Fruit fly (Drosophila melanogaster) whole organism, wandering third instar larva: ENCODE results near the gene side-III.

Experiments used
- CG32264 ChIP-seq: fragments of 200-800 bp; sonication (Bioruptor generic); optimal IDR thresholded peaks from 2 replicates; lab custom pipeline; 2016; ENCODE audit warnings: missing biosample characterization, missing genetic modification characterization
- CG9705 ChIP-seq: fragments of 200-800 bp; sonication (Bioruptor generic); optimal IDR thresholded peaks from 2 replicates; lab custom pipeline; 2018; ENCODE audit warnings: missing biosample characterization, mild to moderate bottlenecking, missing genetic modification characterization
- CrebA ChIP-seq: fragments of 200-800 bp; sonication (Bioruptor generic); optimal IDR thresholded peaks from 2 replicates; lab custom pipeline; 2016; ENCODE audit warnings: missing biosample characterization, mild to moderate bottlenecking, missing genetic modification characterization, borderline replicate concordance
- Dfd ChIP-seq: fragments of >200 bp; optimal IDR thresholded peaks from 2 replicates; lab custom pipeline; 2017; ENCODE audit warnings: missing biosample characterization, missing genetic modification characterization
- Dif ChIP-seq: fragments of 200-275, 200-300 bp; sonication (Bioruptor generic); optimal IDR thresholded peaks from 2 replicates; lab custom pipeline; 2018; ENCODE audit warnings: missing biosample characterization, missing genetic modification characterization; ENCODE audit not compliant: partially characterized antibody
- GATAd ChIP-seq: sonication (Bioruptor generic); optimal IDR thresholded peaks from 2 replicates; lab custom pipeline; 2016; ENCODE audit warnings: missing biosample characterization, missing genetic modification characterization
- HLH106 ChIP-seq: fragments of 200-800 bp; optimal IDR thresholded peaks from 3 replicates; lab custom pipeline; 2019; ENCODE audit warnings: missing biosample characterization, mild to moderate bottlenecking, missing genetic modification characterization, moderate library complexity
- Hnf4 ChIP-seq: fragments of 200-800 bp; sonication (Bioruptor generic); optimal IDR thresholded peaks from 2 replicates; lab custom pipeline; 2016; ENCODE audit warnings: missing biosample characterization, mild to moderate bottlenecking, missing genetic modification characterization
- Hr83 ChIP-seq: fragments of 200-300 bp; sonication (Bioruptor generic); optimal IDR thresholded peaks from 2 replicates; lab custom pipeline; 2016; ENCODE audit warnings: missing biosample characterization, mild to moderate bottlenecking, missing genetic modification characterization, moderate library complexity; ENCODE audit not compliant: poor library complexity, severe bottlenecking
- Jra ChIP-seq: sonication (Bioruptor generic); optimal IDR thresholded peaks from 2 replicates; lab custom pipeline; 2016; ENCODE audit warnings: missing biosample characterization, missing genetic modification characterization
- Myc ChIP-seq: fragments of >200 bp; optimal IDR thresholded peaks from 2 replicates; lab custom pipeline; 2017
- N ChIP-seq: fragments of >200 bp; optimal IDR thresholded peaks from 2 replicates; lab custom pipeline; 2018; ENCODE audit warnings: missing biosample characterization, missing external identifiers, missing genetic modification characterization
- Rel ChIP-seq, 2 experiments: fragments of 200-800 bp; sonication (Bioruptor generic) in 1 of 2; optimal IDR thresholded peaks; 2 replicates in 1 of 2; 3 replicates in 1 of 2; lab custom pipeline; 2016 to 2019; ENCODE audit warnings: mild to moderate bottlenecking in 2 of 2, missing biosample characterization in 2 of 2, missing genetic modification characterization in 2 of 2, moderate library complexity in 1 of 2
- Sp1 ChIP-seq: fragments of 200-800 bp; sonication (Bioruptor generic); optimal IDR thresholded peaks from 3 replicates; lab custom pipeline; 2019; ENCODE audit warnings: missing biosample characterization, mild to moderate bottlenecking, missing genetic modification characterization, moderate library complexity
- br ChIP-seq: fragments of 200-800 bp; sonication (Bioruptor generic); optimal IDR thresholded peaks from 2 replicates; lab custom pipeline; 2016; ENCODE audit warnings: missing biosample characterization, missing genetic modification characterization
- brk ChIP-seq: fragments of 200-800 bp; sonication (Bioruptor generic); optimal IDR thresholded peaks from 2 replicates; lab custom pipeline; 2016; ENCODE audit warnings: missing biosample characterization, mild to moderate bottlenecking, missing genetic modification characterization
- dl ChIP-seq, 2 experiments: fragments of 175-275, 200-275 bp in 1 of 2; fragments of 200-275 bp in 1 of 2; sonication (Bioruptor generic); optimal IDR thresholded peaks; lab custom pipeline; 2018; ENCODE audit warnings: mild to moderate bottlenecking in 2 of 2, missing biosample characterization in 2 of 2, missing genetic modification characterization in 2 of 2, moderate library complexity in 2 of 2; ENCODE audit not compliant: partially characterized antibody in 2 of 2, insufficient read depth in 1 of 2
- dsf ChIP-seq: sonication (Bioruptor generic); optimal IDR thresholded peaks from 2 replicates; lab custom pipeline; 2016; ENCODE audit warnings: missing biosample characterization, missing genetic modification characterization, borderline replicate concordance
- ey ChIP-seq: fragments of 200-800 bp; sonication (Bioruptor generic); optimal IDR thresholded peaks from 2 replicates; lab custom pipeline; 2016; ENCODE audit warnings: missing biosample characterization, missing genetic modification characterization
- foxo ChIP-seq, 2 experiments: fragments of 200-800 bp; sonication (Bioruptor generic); optimal IDR thresholded peaks; 2 replicates in 1 of 2; 3 replicates in 1 of 2; lab custom pipeline; 2016 to 2017; ENCODE audit warnings: missing biosample characterization in 2 of 2, missing genetic modification characterization in 2 of 2
- fru ChIP-seq: fragments of 200-800 bp; sonication (Bioruptor generic); optimal IDR thresholded peaks from 3 replicates; lab custom pipeline; 2016; ENCODE audit warnings: missing biosample characterization, mild to moderate bottlenecking, missing genetic modification characterization
- h ChIP-seq: fragments of 200-800 bp; sonication (Bioruptor generic); optimal IDR thresholded peaks from 3 replicates; lab custom pipeline; 2016; ENCODE audit warnings: missing biosample characterization, mild to moderate bottlenecking, missing genetic modification characterization
- jim ChIP-seq: fragments of 175-275, 200-325 bp; sonication (Bioruptor generic); optimal IDR thresholded peaks from 2 replicates; lab custom pipeline; 2016; ENCODE audit warnings: missing biosample characterization, mild to moderate bottlenecking, missing genetic modification characterization
- lola ChIP-seq: fragments of >200 bp; optimal IDR thresholded peaks from 2 replicates; lab custom pipeline; 2017; ENCODE audit warnings: missing biosample characterization, missing genetic modification characterization
- pan ChIP-seq: fragments of >200 bp; optimal IDR thresholded peaks from 2 replicates; lab custom pipeline; 2017
- psq ChIP-seq: fragments of 200-800 bp; sonication (Bioruptor generic); optimal IDR thresholded peaks from 3 replicates; lab custom pipeline; 2017; ENCODE audit warnings: missing biosample characterization, mild to moderate bottlenecking, missing genetic modification characterization, moderate library complexity
- rgr ChIP-seq: fragments of 200-800 bp; sonication (Bioruptor generic); optimal IDR thresholded peaks from 3 replicates; lab custom pipeline; 2016; ENCODE audit warnings: missing biosample characterization, mild to moderate bottlenecking, missing genetic modification characterization
- sage ChIP-seq: fragments of 200-800 bp; sonication (Bioruptor generic); optimal IDR thresholded peaks from 2 replicates; lab custom pipeline; 2016; ENCODE audit warnings: missing biosample characterization, mild to moderate bottlenecking, missing genetic modification characterization
- sv ChIP-seq: fragments of 200-800 bp; sonication (Bioruptor generic); optimal IDR thresholded peaks from 3 replicates; lab custom pipeline; 2016; ENCODE audit warnings: missing biosample characterization, missing genetic modification characterization
- tai ChIP-seq: sonication (Bioruptor generic); optimal IDR thresholded peaks from 2 replicates; lab custom pipeline; 2016; ENCODE audit warnings: missing biosample characterization, missing genetic modification characterization
- usp ChIP-seq: fragments of >200 bp; optimal IDR thresholded peaks from 2 replicates; lab custom pipeline; 2017; ENCODE audit warnings: missing biosample characterization, missing genetic modification characterization
- woc ChIP-seq: sonication (Bioruptor generic); optimal IDR thresholded peaks from 2 replicates; lab custom pipeline; 2016; ENCODE audit warnings: missing biosample characterization, mild to moderate bottlenecking, missing genetic modification characterization

side-III gene

DNA sequence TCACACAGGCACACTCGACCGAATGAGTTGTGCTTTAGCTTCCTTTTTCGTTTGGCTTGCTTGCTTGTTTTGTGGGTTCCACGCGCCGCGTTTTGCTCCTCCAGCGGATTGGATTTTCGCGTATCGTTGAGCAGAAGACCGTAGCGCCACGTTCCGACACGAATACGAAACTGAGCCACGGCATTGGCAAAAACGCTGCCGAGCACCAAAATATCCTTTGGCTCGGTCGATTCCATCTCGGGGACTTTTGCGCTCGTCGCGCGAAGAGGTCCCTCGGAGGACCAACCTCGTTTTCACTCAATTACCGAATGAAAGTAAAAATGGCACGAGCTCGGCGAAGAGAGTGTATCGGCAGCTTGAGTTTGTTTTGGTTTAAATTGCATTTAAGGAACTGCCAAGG lies at the start of gene side-III:
Gene side-III (minus strand): TSS at position 174 of the 400 bp plus-strand sequence.
- TF ChIP-seq GATAd (GFP tag; lab: Kevin White, UChicago) (no peak), lola (GFP tag; lab: Kevin White, UChicago) (no peak), Jra (no peak), Hr83 (GFP tag; lab: Kevin White, UChicago) (no peak)

DNA sequence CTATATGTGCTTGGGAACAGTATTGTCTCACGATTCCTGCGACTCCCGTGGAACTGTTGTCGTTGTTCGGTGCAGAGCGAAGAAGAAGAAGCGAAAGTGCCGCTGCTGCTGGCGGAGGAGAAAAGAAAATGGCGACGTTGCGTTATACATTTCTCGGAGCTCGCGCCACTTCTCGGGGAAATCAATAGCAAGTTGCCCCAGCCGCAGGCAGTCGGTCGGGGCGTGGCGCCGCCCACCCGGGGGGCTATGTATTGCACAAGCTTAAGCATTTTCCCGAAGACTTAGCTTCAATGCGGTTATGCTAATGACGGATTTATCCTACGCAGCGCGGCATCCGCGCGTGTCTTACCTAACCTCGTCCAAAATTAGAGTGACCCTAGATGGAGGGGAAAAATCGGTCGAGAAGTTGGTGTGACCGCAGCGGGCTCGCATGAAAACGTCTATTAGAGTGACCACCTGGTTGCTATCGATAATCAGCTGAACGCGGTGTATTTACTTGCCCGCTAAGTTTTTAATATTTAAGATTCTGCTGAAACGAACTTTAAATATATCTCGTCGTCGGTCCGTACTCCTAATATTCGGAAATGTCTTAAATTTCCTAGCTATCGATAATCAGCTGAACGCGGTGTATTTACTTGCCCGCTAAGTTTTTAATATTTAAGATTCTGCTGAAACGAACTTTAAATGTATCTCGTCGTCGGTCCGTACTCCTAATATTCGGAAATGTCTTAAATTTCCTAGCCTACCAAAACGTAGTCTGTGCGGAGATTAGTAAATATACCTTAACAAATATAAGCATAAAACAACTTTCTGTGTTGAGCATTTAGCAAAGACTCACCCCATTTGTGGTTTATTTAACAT lies 49.1 kb upstream of the side-III start, which contains the start of gene Rm62:
Gene Rm62 (minus strand): TSS at position 378 of the 861 bp plus-strand sequence.
- TF ChIP-seq HLH106 (tag; lab: Kevin White, UChicago) (peak; percentile 15), dsf (GFP tag; lab: Kevin White, UChicago) (no peak), Sp1 (GFP tag; lab: Kevin White, UChicago) (peak; percentile 28), Rel (GFP tag; optimal IDR thresholded peaks at IDR 0.05; lab: Kevin White, UChicago) (no peak), Rel (tag; optimal IDR thresholded peaks at IDR 0.05; lab: Kevin White, UChicago) (peak; percentile 41), Dfd (GFP tag; lab: Kevin White, UChicago) (no peak), psq (GFP tag; lab: Kevin White, UChicago) (no peak)

DNA sequence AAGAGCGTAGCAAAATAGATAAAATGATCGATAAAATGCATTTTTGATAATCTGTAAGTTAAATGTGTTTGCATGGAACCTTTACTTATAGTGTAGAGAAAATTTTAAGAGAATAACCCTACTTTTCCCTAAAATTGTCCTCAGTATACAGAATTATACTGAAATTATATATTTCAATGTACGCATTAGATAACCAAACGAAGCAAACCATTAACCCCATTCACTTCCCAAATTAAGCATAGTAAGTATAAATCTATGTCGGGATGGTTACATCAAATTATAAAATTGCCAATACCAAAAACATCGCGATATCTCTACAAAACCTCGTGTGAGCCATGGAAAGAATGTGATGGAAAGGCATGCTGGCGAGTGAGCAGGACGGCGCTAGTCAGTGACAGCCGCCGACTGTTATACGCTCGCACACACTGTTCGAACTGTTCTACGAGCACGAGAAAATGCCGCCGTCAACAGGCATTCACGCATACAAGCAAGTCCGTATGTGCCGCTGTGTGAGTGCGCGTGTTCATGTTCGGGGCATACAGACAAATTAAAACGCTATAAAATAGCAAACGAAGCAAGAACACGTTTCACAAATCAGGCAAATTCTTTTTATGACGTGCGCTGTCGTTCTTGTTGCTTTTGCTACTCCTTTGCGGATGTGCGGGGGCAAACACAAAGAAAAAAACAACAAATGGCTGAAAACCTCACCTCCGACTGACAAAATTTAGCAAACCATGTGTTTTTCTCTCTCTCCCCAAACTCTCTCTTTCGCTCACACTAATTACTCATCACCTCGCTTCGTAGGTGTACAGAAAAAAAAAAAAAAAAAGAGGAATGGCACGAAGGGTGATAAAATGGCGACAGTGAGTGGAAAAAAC lies 48.0 kb upstream of the side-III start:
- TF ChIP-seq jim (GFP tag; lab: Kevin White, UChicago) (peak; percentile 81), Rel (GFP tag; optimal IDR thresholded peaks at IDR 0.05; lab: Kevin White, UChicago) (peak; percentile 38), Rel (tag; optimal IDR thresholded peaks at IDR 0.05; lab: Kevin White, UChicago) (peak; percentile 34), h (GFP tag; lab: Kevin White, UChicago) (peak; percentile 56), Dif (peak; percentile 47), CrebA (peak; percentile 56), sv (GFP tag; lab: Kevin White, UChicago) (no peak), Jra (peak; percentile 58), foxo (GFP tag; optimal IDR thresholded peaks at IDR 0.05; lab: Kevin White, UChicago) (peak in 1 of 2 experiments; percentile 41), dl (GFP tag; optimal IDR thresholded peaks at IDR 0.05; lab: Kevin White, UChicago; ENCODE audit: insufficient read depth in 1 of 2, partially characterized antibody in 2 of 2) (peak in 1 of 2 experiments; percentile 57), N (GFP tag; lab: Kevin White, UChicago) (peak; percentile 19), Sp1 (GFP tag; lab: Kevin White, UChicago) (peak; percentile 45), rgr (GFP tag; lab: Kevin White, UChicago) (peak; percentile 51), Hnf4 (GFP tag; lab: Kevin White, UChicago) (peak; percentile 36), HLH106 (tag; lab: Kevin White, UChicago) (peak; percentile 4), tai (GFP tag; lab: Kevin White, UChicago) (peak; percentile 51), Hr83 (GFP tag; lab: Kevin White, UChicago) (peak; percentile 91), dsf (GFP tag; lab: Kevin White, UChicago) (no peak), usp (GFP tag; lab: Kevin White, UChicago) (no peak), Myc (lab: Kevin White, UChicago) (peak; percentile 70), woc (GFP tag; lab: Kevin White, UChicago) (peak; percentile 28), ey (no peak), lola (GFP tag; lab: Kevin White, UChicago) (no peak), CG32264 (GFP tag; lab: Kevin White, UChicago) (no peak), sage (GFP tag; lab: Kevin White, UChicago) (peak; percentile 62), GATAd (GFP tag; lab: Kevin White, UChicago) (no peak), fru (peak; percentile 8), psq (GFP tag; lab: Kevin White, UChicago) (peak; percentile 94), br (GFP tag; lab: Kevin White, UChicago) (peak; percentile 16), CG9705 (GFP tag; lab: Kevin White, UChicago) (no peak), brk (peak; percentile 77), pan (lab: Kevin White, UChicago) (no peak)
- TF ChIP-seq, all 38 proteins: peak for 22
